Fruit fly (Drosophila melanogaster): ENCODE results near the gene mfrn.
A peak's percentile ranks its signal among the peaks of the same experiment; 100 is the strongest.

dm6 chr3R:27928140-27928539 is 19.7 kb downstream of the mfrn start, which contains the start of gene nenya:
- TF ChIP-seq Pif1A (GFP tag; optimal IDR thresholded peaks at IDR 0.05): no peak
- no peak; the same call in 1 of the 2 replicates for TF ChIP-seq CG12605 (GFP tag; IDR thresholded peaks at IDR 0.05)
- peak; percentile 60 for TF ChIP-seq EcR (GFP tag; optimal IDR thresholded peaks at IDR 0.05)
- TF ChIP-seq Pif1B (GFP tag; optimal IDR thresholded peaks at IDR 0.05): no peak
- TF ChIP-seq Ets98B (GFP tag; IDR thresholded peaks at IDR 0.05): no peak
- TF ChIP-seq CG8301 (tag; optimal IDR thresholded peaks at IDR 0.05): no peak
- no peak for TF ChIP-seq CG34367 (tag; optimal IDR thresholded peaks at IDR 0.05)
